Fruit fly (Drosophila melanogaster) whole organism, prepupa: ENCODE measurements around the gene dachs.

ENCODE experiments used
- Blimp-1 ChIP-seq: fragments of 200-800 bp; sonication (Bioruptor generic); optimal IDR thresholded peaks from 3 replicates; lab custom pipeline; 2017; ENCODE audit warnings: missing biosample characterization, missing genetic modification characterization, mild to moderate bottlenecking, moderate library complexity, missing genetic modification reagents
- CG10631 ChIP-seq: fragments of 200-800 bp; sonication (Bioruptor generic); optimal IDR thresholded peaks from 2 replicates; lab custom pipeline; 2016; ENCODE audit warnings: missing biosample characterization, missing genetic modification characterization
- CG11294 ChIP-seq: fragments of 200-800 bp; sonication (Bioruptor generic); IDR thresholded peaks from 2 replicates; pipeline ENCODE4 v1.3.6; 2022; ENCODE audit warnings: missing biosample characterization, missing genetic modification characterization
- CG11762 ChIP-seq: fragments of 200-800 bp; sonication (Bioruptor generic); optimal IDR thresholded peaks from 3 replicates; lab custom pipeline; 2016; ENCODE audit warnings: missing biosample characterization, missing genetic modification characterization; ENCODE audit not compliant: insufficient read depth
- CG11902 ChIP-seq: fragments of 200-800 bp; sonication (Bioruptor generic); optimal IDR thresholded peaks from 3 replicates; lab custom pipeline; 2016; ENCODE audit warnings: missing biosample characterization, missing genetic modification characterization
- CG1621 ChIP-seq: fragments of 200-800 bp; sonication (Bioruptor generic); optimal IDR thresholded peaks from 3 replicates; lab custom pipeline; 2018; ENCODE audit warnings: missing biosample characterization, mild to moderate bottlenecking, missing genetic modification characterization
- CG16779 ChIP-seq: fragments of 200-800 bp; sonication (Bioruptor generic); optimal IDR thresholded peaks from 3 replicates; lab custom pipeline; 2017; ENCODE audit warnings: missing biosample characterization, mild to moderate bottlenecking, missing genetic modification characterization
- CG3032 ChIP-seq: fragments of 200-800 bp; optimal IDR thresholded peaks from 2 replicates; lab custom pipeline; 2019; ENCODE audit warnings: missing biosample characterization, mild to moderate bottlenecking, missing genetic modification characterization, moderate library complexity
- CG31627 ChIP-seq: fragments of 200-800 bp; sonication (Bioruptor generic); optimal IDR thresholded peaks from 3 replicates; lab custom pipeline; 2016; ENCODE audit warnings: missing biosample characterization, missing genetic modification characterization
- CG34406 ChIP-seq: fragments of 200-800 bp; sonication (Bioruptor generic); optimal IDR thresholded peaks from 3 replicates; lab custom pipeline; 2016; ENCODE audit warnings: missing biosample characterization, missing genetic modification characterization
- CG3919 ChIP-seq: fragments of 200-800 bp; sonication (Bioruptor generic); optimal IDR thresholded peaks from 3 replicates; lab custom pipeline; 2016; ENCODE audit warnings: missing biosample characterization, missing genetic modification characterization
- CG6163 ChIP-seq: fragments of 200-800 bp; sonication (Bioruptor generic); IDR thresholded peaks from 3 replicates; pipeline ENCODE4 v1.3.6; 2022; ENCODE audit warnings: missing biosample characterization, missing genetic modification characterization
- CG6276 ChIP-seq: fragments of 200-800 bp; sonication (Bioruptor generic); optimal IDR thresholded peaks from 2 replicates; lab custom pipeline; 2017; ENCODE audit warnings: missing biosample characterization, mild to moderate bottlenecking, missing genetic modification characterization
- CG6792 ChIP-seq: fragments of 200-800 bp; sonication (Bioruptor generic); optimal IDR thresholded peaks from 3 replicates; lab custom pipeline; 2016; ENCODE audit warnings: missing biosample characterization, missing genetic modification characterization
- CG6808 ChIP-seq: fragments of 200-800 bp; sonication (Bioruptor generic); optimal IDR thresholded peaks from 3 replicates; lab custom pipeline; 2017; ENCODE audit warnings: missing biosample characterization, missing genetic modification characterization, mild to moderate bottlenecking, moderate library complexity, missing genetic modification reagents
- CG6854 ChIP-seq: fragments of 200-800 bp; sonication (Bioruptor generic); optimal IDR thresholded peaks from 2 replicates; lab custom pipeline; 2017; ENCODE audit warnings: missing biosample characterization, mild to moderate bottlenecking, missing genetic modification characterization
- CG8119 ChIP-seq: fragments of 200-800 bp; sonication (Bioruptor generic); IDR thresholded peaks from 3 replicates; pipeline ENCODE4 v1.3.6; 2022; ENCODE audit warnings: missing biosample characterization, missing genetic modification characterization
- CG8319 ChIP-seq: fragments of 200-800 bp; sonication (Bioruptor generic); optimal IDR thresholded peaks from 3 replicates; lab custom pipeline; 2016; ENCODE audit warnings: missing biosample characterization, missing genetic modification characterization
- CG9139 ChIP-seq: fragments of 200-800 bp; sonication (Bioruptor generic); optimal IDR thresholded peaks from 3 replicates; lab custom pipeline; 2017; ENCODE audit warnings: missing biosample characterization, mild to moderate bottlenecking, missing genetic modification characterization
- Eip75B ChIP-seq: fragments of 200-800 bp; sonication (Bioruptor generic); optimal IDR thresholded peaks from 3 replicates; lab custom pipeline; 2016; ENCODE audit warnings: missing biosample characterization, missing genetic modification characterization
- Eip78C ChIP-seq: fragments of 200-800 bp; sonication (Bioruptor generic); peaks from one replicate; lab custom pipeline; 2016; ENCODE audit warnings: missing biosample characterization, missing genetic modification characterization
- Eip93F ChIP-seq: fragments of 200-800 bp; sonication (Bioruptor generic); optimal IDR thresholded peaks from 2 replicates; lab custom pipeline; 2016; ENCODE audit warnings: missing biosample characterization, mild to moderate bottlenecking, missing genetic modification characterization
- Ets21C ChIP-seq: fragments of 200-800 bp; sonication (Bioruptor generic); optimal IDR thresholded peaks from 3 replicates; lab custom pipeline; 2016; ENCODE audit warnings: missing biosample characterization, missing genetic modification characterization
- Ets96B ChIP-seq: fragments of 200-800 bp; optimal IDR thresholded peaks from 2 replicates; lab custom pipeline; 2019; ENCODE audit warnings: missing biosample characterization, mild to moderate bottlenecking, missing genetic modification characterization, moderate library complexity
- Hr38 ChIP-seq: sonication (Bioruptor generic); optimal IDR thresholded peaks from 2 replicates; lab custom pipeline; 2016; ENCODE audit warnings: missing biosample characterization, missing genetic modification characterization
- Hr4 ChIP-seq: fragments of 200-800 bp; sonication (Bioruptor generic); optimal IDR thresholded peaks from 3 replicates; lab custom pipeline; 2016; ENCODE audit warnings: missing biosample characterization, missing genetic modification characterization
- Lpt ChIP-seq: fragments of 200-800 bp; sonication (Bioruptor generic); optimal IDR thresholded peaks from 3 replicates; lab custom pipeline; 2016; ENCODE audit warnings: missing biosample characterization, missing genetic modification characterization
- Met ChIP-seq: fragments of 200-800 bp; sonication (Bioruptor generic); optimal IDR thresholded peaks from 3 replicates; lab custom pipeline; 2016; ENCODE audit warnings: missing biosample characterization, missing genetic modification characterization
- OdsH ChIP-seq: fragments of 200-800 bp; sonication (Bioruptor generic); optimal IDR thresholded peaks from 3 replicates; lab custom pipeline; 2016; ENCODE audit warnings: missing biosample characterization, missing genetic modification characterization
- Smox ChIP-seq: fragments of 200-800 bp; sonication (Bioruptor generic); optimal IDR thresholded peaks from 3 replicates; lab custom pipeline; 2016; ENCODE audit warnings: missing biosample characterization, missing genetic modification characterization
- Sox14 ChIP-seq: fragments of 200-800 bp; sonication (Bioruptor generic); optimal IDR thresholded peaks from 3 replicates; lab custom pipeline; 2016; ENCODE audit warnings: missing biosample characterization, missing genetic modification characterization
- achi ChIP-seq: fragments of 200-800 bp; sonication (Bioruptor generic); optimal IDR thresholded peaks from 3 replicates; lab custom pipeline; 2016; ENCODE audit warnings: missing biosample characterization, missing genetic modification characterization
- acj6 ChIP-seq: fragments of 200-800 bp; sonication (Bioruptor generic); optimal IDR thresholded peaks from 3 replicates; lab custom pipeline; 2016; ENCODE audit warnings: missing biosample characterization, missing genetic modification characterization
- cyc ChIP-seq: fragments of 200-800 bp; sonication (Bioruptor generic); optimal IDR thresholded peaks from 3 replicates; lab custom pipeline; 2016; ENCODE audit warnings: missing biosample characterization, missing genetic modification characterization
- eg ChIP-seq: fragments of 200-800 bp; sonication (Bioruptor generic); IDR thresholded peaks from 3 replicates; pipeline ENCODE4 v1.3.6; 2022; ENCODE audit warnings: missing biosample characterization, missing genetic modification characterization
- esn ChIP-seq: fragments of 200-800 bp; sonication (Bioruptor generic); optimal IDR thresholded peaks from 2 replicates; lab custom pipeline; 2016; ENCODE audit warnings: missing biosample characterization, mild to moderate bottlenecking, missing genetic modification characterization, moderate library complexity
- fd59A ChIP-seq: fragments of 200-800 bp; sonication (Bioruptor generic); optimal IDR thresholded peaks from 2 replicates; lab custom pipeline; 2017; ENCODE audit warnings: missing biosample characterization, mild to moderate bottlenecking, missing genetic modification characterization, missing genetic modification reagents
- fd85E ChIP-seq: fragments of 200-800 bp; sonication (Bioruptor generic); optimal IDR thresholded peaks from 3 replicates; lab custom pipeline; 2016; ENCODE audit warnings: missing biosample characterization, missing genetic modification characterization
- fkh ChIP-seq: fragments of 200-800 bp; sonication (Bioruptor generic); optimal IDR thresholded peaks from 3 replicates; lab custom pipeline; 2017; ENCODE audit warnings: missing biosample characterization, mild to moderate bottlenecking, missing genetic modification characterization, moderate library complexity
- lz ChIP-seq: fragments of 200-800 bp; sonication (Bioruptor generic); optimal IDR thresholded peaks from 3 replicates; lab custom pipeline; 2016; ENCODE audit warnings: missing biosample characterization, missing genetic modification characterization
- net ChIP-seq: fragments of 200-800 bp; sonication (Bioruptor generic); optimal IDR thresholded peaks from 3 replicates; lab custom pipeline; 2016; ENCODE audit warnings: missing biosample characterization, missing genetic modification characterization
- pdm3 ChIP-seq: fragments of 200-800 bp; sonication (Bioruptor generic); optimal IDR thresholded peaks from 3 replicates; lab custom pipeline; 2016; ENCODE audit warnings: missing biosample characterization, missing genetic modification characterization
- salr ChIP-seq, 2 experiments: fragments of 200-800 bp; sonication (Bioruptor generic); optimal IDR thresholded peaks; 3 replicates each; lab custom pipeline; 2016 to 2018; ENCODE audit warnings: missing biosample characterization in 2 of 2, missing genetic modification characterization in 2 of 2, mild to moderate bottlenecking in 1 of 2
- spab ChIP-seq: fragments of 200-800 bp; sonication (Bioruptor generic); optimal IDR thresholded peaks from 2 replicates; lab custom pipeline; 2017; ENCODE audit warnings: missing biosample characterization, mild to moderate bottlenecking, missing genetic modification characterization, missing genetic modification reagents
- ss ChIP-seq, 2 experiments: fragments of 200-800 bp; sonication (Bioruptor generic); optimal IDR thresholded peaks; 2 replicates in 1 of 2; 3 replicates in 1 of 2; lab custom pipeline; 2017 to 2018; ENCODE audit warnings: mild to moderate bottlenecking in 2 of 2, missing biosample characterization in 2 of 2, missing genetic modification characterization in 2 of 2, moderate library complexity in 1 of 2
- svp ChIP-seq: fragments of 200-800 bp; sonication (Bioruptor generic); peaks from one replicate; lab custom pipeline; 2016; ENCODE audit warnings: missing biosample characterization, missing genetic modification characterization
- topi ChIP-seq: fragments of 200-800 bp; sonication (Bioruptor generic); optimal IDR thresholded peaks from 3 replicates; lab custom pipeline; 2016; ENCODE audit warnings: missing biosample characterization, missing genetic modification characterization
- vri ChIP-seq: fragments of 200-800 bp; sonication (Bioruptor generic); optimal IDR thresholded peaks from 3 replicates; lab custom pipeline; 2016; ENCODE audit warnings: missing biosample characterization, mild to moderate bottlenecking, missing genetic modification characterization

The dachs gene

dm6 chr2L:8418113-8418885 is 48.3 kb upstream of the dachs start:
- peak; percentile 11 for TF ChIP-seq spab
- TF ChIP-seq CG6808 (GFP tag; lab: Kevin White, UChicago), result peak; percentile 32
- TF ChIP-seq Ets21C (GFP tag; lab: Kevin White, UChicago), result no peak
- peak; percentile 36 to 49 for TF ChIP-seq ss (GFP tag; optimal IDR thresholded peaks at IDR 0.05; lab: Kevin White, UChicago)
- TF ChIP-seq CG6163 (GFP tag; lab: Robert Waterston, UW), result no peak
- peak; percentile 61 for TF ChIP-seq Eip78C (GFP tag; lab: Kevin White, UChicago)
- peak; percentile 57 for TF ChIP-seq svp (GFP tag; lab: Kevin White, UChicago)
- no peak for TF ChIP-seq CG1621 (tag; lab: Kevin White, UChicago)
- TF ChIP-seq eg (GFP tag; lab: Robert Waterston, UW), result no peak
- peak; percentile 22 for TF ChIP-seq CG6276 (GFP tag; lab: Kevin White, UChicago)
- TF ChIP-seq CG9139, result peak; percentile 38
- 0 out of 3 replicates have a peak, but pooled peaks have one; percentile 17 for TF ChIP-seq CG8119 (GFP tag; lab: Robert Waterston, UW)

dm6 chr2L:8419382-8419940 is 47.2 kb upstream of the dachs start:
- TF ChIP-seq Eip75B, result peak; percentile 10
- TF ChIP-seq OdsH (GFP tag; lab: Kevin White, UChicago), result no peak
- TF ChIP-seq salr (GFP tag; optimal IDR thresholded peaks at IDR 0.05; lab: Kevin White, UChicago), result no peak
- no peak for TF ChIP-seq Ets21C (GFP tag; lab: Kevin White, UChicago)
- no peak for TF ChIP-seq fd85E (GFP tag; lab: Kevin White, UChicago)
- no peak for TF ChIP-seq Smox (GFP tag; lab: Kevin White, UChicago)
- TF ChIP-seq fkh (GFP tag; lab: Kevin White, UChicago), result no peak
- peak; percentile 8 for TF ChIP-seq CG9139
- TF ChIP-seq CG3032, result peak; percentile 32
- peak; percentile 10 for TF ChIP-seq achi
- TF ChIP-seq Lpt, result no peak
- no peak for TF ChIP-seq Met
- no peak for TF ChIP-seq CG8319
- no peak for TF ChIP-seq Hr38 (GFP tag; lab: Kevin White, UChicago)
- TF ChIP-seq Eip93F, result no peak
- no peak for TF ChIP-seq CG11294
- peak; percentile 18 for TF ChIP-seq Sox14 (GFP tag; lab: Kevin White, UChicago)
- TF ChIP-seq esn (GFP tag; lab: Kevin White, UChicago), result no peak
- no peak for TF ChIP-seq CG3919 (GFP tag; lab: Kevin White, UChicago)
- TF ChIP-seq Blimp-1, result no peak
- TF ChIP-seq lz, result no peak
- no peak for TF ChIP-seq CG6792 (GFP tag; lab: Kevin White, UChicago)
- no peak for TF ChIP-seq eg (GFP tag; lab: Robert Waterston, UW)
- no peak for TF ChIP-seq Hr4 (GFP tag; lab: Kevin White, UChicago)
- TF ChIP-seq fd59A (GFP tag; lab: Kevin White, UChicago), result no peak
- peak; percentile 34 for TF ChIP-seq CG16779
- TF ChIP-seq svp (GFP tag; lab: Kevin White, UChicago), result peak; percentile 96
- no peak for TF ChIP-seq topi (GFP tag; lab: Kevin White, UChicago)
- TF ChIP-seq CG6808 (GFP tag; lab: Kevin White, UChicago), result peak; percentile 69
- TF ChIP-seq acj6, result no peak
- peak; percentile 28 for TF ChIP-seq Ets96B (tag; lab: Kevin White, UChicago)
- no peak for TF ChIP-seq net
- TF ChIP-seq CG6854 (GFP tag; lab: Kevin White, UChicago), result peak; percentile 56
- TF ChIP-seq spab, result no peak
- TF ChIP-seq CG34406 (GFP tag; lab: Kevin White, UChicago), result no peak
- TF ChIP-seq CG11762 (GFP tag; lab: Kevin White, UChicago), result no peak
- no peak for TF ChIP-seq CG31627 (GFP tag; lab: Kevin White, UChicago)
- TF ChIP-seq cyc, result no peak
- no peak for TF ChIP-seq pdm3 (GFP tag; lab: Kevin White, UChicago)
- peak; percentile 2 for TF ChIP-seq vri (GFP tag; lab: Kevin White, UChicago)
- TF ChIP-seq CG11902, result no peak
- TF ChIP-seq Eip78C (GFP tag; lab: Kevin White, UChicago), result peak; percentile 75
- no peak for TF ChIP-seq CG10631 (GFP tag; lab: Kevin White, UChicago)
